Worm (Caenorhabditis elegans) whole organism, L1 larva: Measurements from ENCODE around the gene lgg-1.

Experiments
- C04F5.9 ChIP-seq: sonication (generic microtip); optimal IDR thresholded peaks from 2 replicates; lab custom pipeline; 2016; ENCODE audit warnings: missing genetic modification characterization, missing compliant biosample characterization
- C16A3.4 ChIP-seq: fragments of 150-350 bp; optimal IDR thresholded peaks from 2 replicates; lab custom pipeline; 2014; ENCODE audit warnings: missing biosample characterization, missing genetic modification characterization
- C34B4.2 ChIP-seq: sonication (generic microtip); optimal IDR thresholded peaks from 2 replicates; lab custom pipeline; 2017; ENCODE audit warnings: mild to moderate bottlenecking, missing genetic modification characterization, missing compliant biosample characterization
- F16B12.6 ChIP-seq: fragments of 150-350 bp; optimal IDR thresholded peaks from 2 replicates; lab custom pipeline; 2014; ENCODE audit warnings: missing biosample characterization, missing genetic modification characterization
- aha-1 ChIP-seq: fragments of 150-350 bp; optimal IDR thresholded peaks from 2 replicates; lab custom pipeline; 2014; ENCODE audit warnings: missing biosample characterization, missing genetic modification characterization
- ceh-82 ChIP-seq, 3 experiments: fragments of 150-350 bp in 1 of 3; sonication (generic microtip) in 2 of 3; optimal IDR thresholded peaks; 2 replicates each; lab custom pipeline; 2014 to 2017; ENCODE audit warnings: missing biosample characterization in 3 of 3, missing genetic modification characterization in 3 of 3
- ceh-88 ChIP-seq: fragments of 200-800 bp; sonication (Bioruptor generic); IDR thresholded peaks from 2 replicates; pipeline ENCODE4 v1.3.6; 2022; ENCODE audit warnings: missing genetic modification characterization, missing compliant biosample characterization
- ces-1 ChIP-seq: fragments of 150-350 bp; optimal IDR thresholded peaks from 2 replicates; lab custom pipeline; 2014; ENCODE audit warnings: missing biosample characterization, missing genetic modification reagents, missing genetic modification characterization
- efl-3 ChIP-seq: fragments of 200-800 bp; sonication (Bioruptor generic); optimal IDR thresholded peaks from 2 replicates; lab custom pipeline; 2018; ENCODE audit warnings: mild to moderate bottlenecking, missing genetic modification characterization, missing compliant biosample characterization
- ets-5 ChIP-seq: fragments of 200-800 bp; sonication (Bioruptor generic); IDR thresholded peaks from 2 replicates; pipeline ENCODE4 v1.3.6; 2022; ENCODE audit warnings: missing genetic modification characterization, missing compliant biosample characterization
- fkh-10 ChIP-seq: sonication (generic microtip); optimal IDR thresholded peaks from 2 replicates; lab custom pipeline; 2017; ENCODE audit warnings: missing biosample characterization, missing genetic modification reagents, missing genetic modification characterization
- fkh-4 ChIP-seq: sonication (generic microtip); optimal IDR thresholded peaks from 2 replicates; lab custom pipeline; 2016; ENCODE audit warnings: missing compliant biosample characterization, missing genetic modification characterization, borderline replicate concordance
- fkh-8 ChIP-seq: sonication (generic microtip); optimal IDR thresholded peaks from 2 replicates; lab custom pipeline; 2016; ENCODE audit warnings: mild to moderate bottlenecking, missing genetic modification characterization, missing compliant biosample characterization
- fos-1 ChIP-seq: fragments of 150-350 bp; optimal IDR thresholded peaks from 2 replicates; lab custom pipeline; 2014; ENCODE audit warnings: missing biosample characterization, missing genetic modification characterization
- hpl-2 ChIP-seq: fragments of 150-350 bp; optimal IDR thresholded peaks from 2 replicates; lab custom pipeline; 2014; ENCODE audit warnings: missing biosample characterization, missing genetic modification reagents, missing genetic modification characterization
- irx-1 ChIP-seq: sonication (generic microtip); optimal IDR thresholded peaks from 2 replicates; lab custom pipeline; 2016; ENCODE audit warnings: missing genetic modification characterization, missing compliant biosample characterization
- lin-13 ChIP-seq: fragments of 150-350 bp; optimal IDR thresholded peaks from 2 replicates; lab custom pipeline; 2014; ENCODE audit warnings: missing biosample characterization, missing genetic modification reagents, missing genetic modification characterization
- lin-14 ChIP-seq: fragments of 200-800 bp; sonication (Bioruptor generic); optimal IDR thresholded peaks from 2 replicates; lab custom pipeline; 2018; ENCODE audit warnings: mild to moderate bottlenecking, missing genetic modification characterization, moderate library complexity, missing compliant biosample characterization
- lin-15B ChIP-seq: fragments of 150-350 bp; sonication (generic microtip); optimal IDR thresholded peaks from 3 replicates; lab custom pipeline; 2014; ENCODE audit warnings: missing biosample characterization, missing genetic modification characterization
- lir-3 ChIP-seq: sonication (generic microtip); optimal IDR thresholded peaks from 2 replicates; lab custom pipeline; 2016; ENCODE audit warnings: mild to moderate bottlenecking, missing genetic modification characterization, moderate library complexity, missing compliant biosample characterization; ENCODE audit not compliant: poor library complexity
- lsy-2 ChIP-seq, 2 experiments: fragments of 150-350 bp; optimal IDR thresholded peaks; 2 replicates each; lab custom pipeline; 2014; ENCODE audit warnings: missing biosample characterization in 2 of 2, missing genetic modification characterization in 2 of 2
- mab-9 ChIP-seq: fragments of 200-800 bp; sonication (Bioruptor generic); IDR thresholded peaks from 2 replicates; pipeline ENCODE4 v1.3.6; 2022; ENCODE audit warnings: missing genetic modification reagents, missing genetic modification characterization, missing compliant biosample characterization
- mdl-1 ChIP-seq, 2 experiments: fragments of 150-350 bp; optimal IDR thresholded peaks; 2 replicates each; lab custom pipeline; 2014 to 2017; ENCODE audit warnings: missing biosample characterization in 2 of 2, missing genetic modification characterization in 2 of 2, inconsistent platforms in 1 of 2
- mef-2 ChIP-seq: fragments of 150-350 bp; optimal IDR thresholded peaks from 2 replicates; lab custom pipeline; 2014; ENCODE audit warnings: missing biosample characterization, missing genetic modification characterization
- mep-1 ChIP-seq: fragments of 150-350 bp; optimal IDR thresholded peaks from 2 replicates; lab custom pipeline; 2014; ENCODE audit warnings: missing biosample characterization, missing genetic modification characterization
- nhr-11 ChIP-seq: fragments of 150-350 bp; optimal IDR thresholded peaks from 2 replicates; lab custom pipeline; 2014; ENCODE audit warnings: missing biosample characterization, missing genetic modification characterization
- nhr-19 ChIP-seq: fragments of 200-800 bp; sonication (Bioruptor generic); conservative IDR thresholded peaks from 2 replicates; pipeline ENCODE4 v1.3.6; 2022; ENCODE audit warnings: missing genetic modification characterization, missing compliant biosample characterization
- nhr-20 ChIP-seq: sonication (generic microtip); optimal IDR thresholded peaks from 2 replicates; lab custom pipeline; 2016; ENCODE audit warnings: mild to moderate bottlenecking, missing genetic modification characterization, missing compliant biosample characterization
- nhr-28 ChIP-seq: fragments of 150-350 bp; optimal IDR thresholded peaks from 2 replicates; lab custom pipeline; 2014; ENCODE audit warnings: missing biosample characterization, missing genetic modification characterization
- nhr-47 ChIP-seq: sonication (generic microtip); optimal IDR thresholded peaks from 2 replicates; lab custom pipeline; 2016; ENCODE audit warnings: mild to moderate bottlenecking, missing genetic modification characterization, moderate library complexity, missing compliant biosample characterization
- nhr-77 ChIP-seq: fragments of 150-350 bp; optimal IDR thresholded peaks from 2 replicates; lab custom pipeline; 2014; ENCODE audit warnings: missing biosample characterization, missing genetic modification characterization
- nhr-85 ChIP-seq: sonication (generic microtip); peaks from one replicate; lab custom pipeline; 2016; ENCODE audit warnings: missing genetic modification characterization, inconsistent platforms, missing compliant biosample characterization
- nhr-90 ChIP-seq: sonication (generic microtip); optimal IDR thresholded peaks from 2 replicates; lab custom pipeline; 2016; ENCODE audit warnings: mild to moderate bottlenecking, missing genetic modification characterization, missing compliant biosample characterization; ENCODE audit not compliant: poor library complexity
- pqm-1 ChIP-seq: sonication (generic microtip); optimal IDR thresholded peaks from 3 replicates; lab custom pipeline; 2017; ENCODE audit warnings: missing biosample characterization, missing genetic modification characterization
- skn-1 ChIP-seq: fragments of 150-350 bp; optimal IDR thresholded peaks from 2 replicates; lab custom pipeline; 2014; ENCODE audit warnings: missing biosample characterization, missing genetic modification characterization
- snu-23 ChIP-seq: sonication (generic microtip); optimal IDR thresholded peaks from 2 replicates; lab custom pipeline; 2016; ENCODE audit warnings: missing genetic modification characterization, missing compliant biosample characterization
- sox-4 ChIP-seq: sonication (generic microtip); optimal IDR thresholded peaks from 2 replicates; lab custom pipeline; 2016; ENCODE audit warnings: missing genetic modification characterization, missing compliant biosample characterization
- sup-37 ChIP-seq: fragments of 200-800 bp; sonication (Bioruptor generic); optimal IDR thresholded peaks from 2 replicates; lab custom pipeline; 2018; ENCODE audit warnings: mild to moderate bottlenecking, missing genetic modification characterization, missing compliant biosample characterization
- tbx-2 ChIP-seq: sonication (generic microtip); optimal IDR thresholded peaks from 2 replicates; lab custom pipeline; 2016; ENCODE audit warnings: missing genetic modification characterization, missing compliant biosample characterization
- unc-98 ChIP-seq: fragments of 200-800 bp; sonication (Bioruptor generic); IDR thresholded peaks from 2 replicates; pipeline ENCODE4 v1.3.6; 2022; ENCODE audit warnings: missing genetic modification characterization, missing compliant biosample characterization
- vab-15 ChIP-seq: sonication (generic microtip); optimal IDR thresholded peaks from 2 replicates; lab custom pipeline; 2017; ENCODE audit warnings: missing genotype, mild to moderate bottlenecking, missing genetic modification characterization, missing compliant biosample characterization
- zag-1 ChIP-seq: fragments of 150-350 bp; optimal IDR thresholded peaks from 2 replicates; lab custom pipeline; 2014; ENCODE audit warnings: missing biosample characterization, missing genetic modification characterization
- zip-4 ChIP-seq: fragments of 200-800 bp; sonication (Bioruptor generic); optimal IDR thresholded peaks from 2 replicates; lab custom pipeline; 2018; ENCODE audit warnings: mild to moderate bottlenecking, missing genetic modification characterization, moderate library complexity, missing compliant biosample characterization
- ztf-4 ChIP-seq: fragments of 150-350 bp; optimal IDR thresholded peaks from 2 replicates; lab custom pipeline; 2014; ENCODE audit warnings: missing biosample characterization, missing genetic modification characterization

The lgg-1 gene

ce11 chrII:6331222-6331830 is 16.2 kb downstream of the lgg-1 start, which contains the start of gene set-4 (continued):
- peak; percentile 89 for TF ChIP-seq lin-13 (GFP tag; lab: Kevin White, UChicago)
- peak; percentile 92 for TF ChIP-seq nhr-77 (tag; lab: Kevin White, UChicago)
- TF ChIP-seq ceh-88 (GFP tag; lab: Robert Waterston, UW), result peak; percentile 70
- TF ChIP-seq fkh-8, result peak; percentile 93
- no peak for TF ChIP-seq pqm-1 (tag; lab: Kevin White, UChicago)
- TF ChIP-seq nhr-47, result peak; percentile 96
- TF ChIP-seq sup-37 (GFP tag; lab: Kevin White, UChicago), result peak; percentile 71
- peak; percentile 81 for TF ChIP-seq aha-1 (tag; lab: Kevin White, UChicago)
- peak; percentile 71 for TF ChIP-seq nhr-11
- peak; percentile 93 for TF ChIP-seq nhr-90 (tag; lab: Kevin White, UChicago)
- TF ChIP-seq ztf-4, result peak; percentile 87
- no peak for TF ChIP-seq nhr-28 (tag; lab: Kevin White, UChicago)
- peak; percentile 71 for TF ChIP-seq mab-9 (GFP tag; lab: Robert Waterston, UW)
- peak; percentile 92 for TF ChIP-seq nhr-19 (GFP tag; lab: Robert Waterston, UW)
- TF ChIP-seq nhr-20, result peak; percentile 97
- peak; percentile 70 for TF ChIP-seq zip-4
- peak; percentile 94 to 95 for TF ChIP-seq lsy-2 (tag; optimal IDR thresholded peaks at IDR 0.05; lab: Kevin White, UChicago)
- TF ChIP-seq F16B12.6 (tag; lab: Kevin White, UChicago), result peak; percentile 73
- TF ChIP-seq efl-3, result no peak
- peak; percentile 97 for TF ChIP-seq snu-23 (GFP tag; lab: Kevin White, UChicago)
- no peak for TF ChIP-seq zag-1 (tag; lab: Kevin White, UChicago)
- TF ChIP-seq unc-98, result no peak
- peak; percentile 83 for TF ChIP-seq sox-4
- TF ChIP-seq lir-3 (tag; lab: Kevin White, UChicago), result peak; percentile 71
- no peak for TF ChIP-seq ets-5 (GFP tag; lab: Robert Waterston, UW)
- TF ChIP-seq ceh-82 (tag; optimal IDR thresholded peaks at IDR 0.05; lab: Kevin White, UChicago), result peak; percentile 85 to 96 (median 92)
- peak; percentile 95 for TF ChIP-seq C16A3.4 (tag; lab: Kevin White, UChicago)
- peak; percentile 87 for TF ChIP-seq hpl-2 (GFP tag; lab: Kevin White, UChicago)
- peak; percentile 92 for TF ChIP-seq irx-1 (tag; lab: Kevin White, UChicago)
- TF ChIP-seq C04F5.9 (tag; lab: Kevin White, UChicago), result peak; percentile 82
- TF ChIP-seq mdl-1 (tag; optimal IDR thresholded peaks at IDR 0.05; lab: Kevin White, UChicago), result peak; percentile 40 to 93
- peak; percentile 33 for TF ChIP-seq fkh-4 (tag; lab: Kevin White, UChicago)
- TF ChIP-seq fos-1 (tag; lab: Kevin White, UChicago), result peak; percentile 95
- no peak for TF ChIP-seq vab-15 (tag; lab: Kevin White, UChicago)
- peak; percentile 85 for TF ChIP-seq skn-1 (tag; lab: Kevin White, UChicago)
- peak; percentile 95 for TF ChIP-seq tbx-2 (tag; lab: Kevin White, UChicago)
- TF ChIP-seq fkh-10 (GFP tag; lab: Kevin White, UChicago), result peak; percentile 91
- TF ChIP-seq nhr-85 (tag; lab: Kevin White, UChicago), result peak; percentile 97
- TF ChIP-seq mef-2 (tag; lab: Kevin White, UChicago), result peak; percentile 71
- TF ChIP-seq lin-15B (tag; lab: Kevin White, UChicago), result peak; percentile 76
- peak; percentile 23 for TF ChIP-seq C34B4.2 (tag; lab: Kevin White, UChicago)
- TF ChIP-seq mep-1 (tag; lab: Kevin White, UChicago), result peak; percentile 97
- no peak for TF ChIP-seq ces-1 (GFP tag; lab: Kevin White, UChicago)
- TF ChIP-seq lin-14 (GFP tag; lab: Kevin White, UChicago), result peak; percentile 98
